Fruit fly (Drosophila melanogaster) whole organism, embryonic: ENCODE data around the gene Noa36.
A peak's percentile ranks its signal among the peaks of the same experiment; 100 is the strongest.

Experiments
- Abd-B ChIP-seq: fragments of 200-800 bp; sonication (Bioruptor generic); optimal IDR thresholded peaks from 2 replicates; lab custom pipeline; 2018; ENCODE audit warnings: missing biosample characterization, mild to moderate bottlenecking, missing genetic modification characterization, moderate library complexity
- Ada2b ChIP-seq: fragments of 200-800 bp; sonication (Bioruptor generic); IDR thresholded peaks from 2 replicates; pipeline ENCODE4 v1.3.6; 2022; ENCODE audit warnings: missing biosample characterization, missing genetic modification characterization
- Adf1 ChIP-seq: fragments of 200-800 bp; sonication (Bioruptor generic); IDR thresholded peaks from 2 replicates; pipeline ENCODE4 v1.3.6; 2022; ENCODE audit warnings: missing biosample characterization, missing genetic modification characterization
- Atf-2 ChIP-seq: fragments of 200-800 bp; sonication (Bioruptor generic); optimal IDR thresholded peaks from 2 replicates; lab custom pipeline; 2016; ENCODE audit warnings: missing biosample characterization, missing genetic modification characterization
- Atf3 ChIP-seq: fragments of 200-800 bp; sonication (Bioruptor generic); optimal IDR thresholded peaks from 3 replicates; lab custom pipeline; 2016; ENCODE audit warnings: missing biosample characterization, missing genetic modification characterization
- CG1024 ChIP-seq: fragments of 200-800 bp; sonication (Bioruptor generic); IDR thresholded peaks from 2 replicates; pipeline ENCODE4 v1.3.6; 2022; ENCODE audit warnings: missing biosample characterization, missing genetic modification characterization
- CG11247 ChIP-seq: fragments of 200-800 bp; sonication (Bioruptor generic); IDR thresholded peaks from 2 replicates; pipeline ENCODE4 v1.3.6; 2022; ENCODE audit warnings: missing biosample characterization, missing genetic modification characterization
- CG12236 ChIP-seq: fragments of 200-800 bp; sonication (Bioruptor generic); optimal IDR thresholded peaks from 2 replicates; lab custom pipeline; 2016; ENCODE audit warnings: missing biosample characterization, missing genetic modification characterization
- CG14050 ChIP-seq: fragments of 200-800 bp; sonication (Bioruptor generic); IDR thresholded peaks from 3 replicates; pipeline ENCODE4 v1.3.6; 2022; ENCODE audit warnings: missing biosample characterization, missing genetic modification characterization
- CG15479 ChIP-seq: fragments of 200-800 bp; sonication (Bioruptor generic); optimal IDR thresholded peaks from 3 replicates; lab custom pipeline; 2019; ENCODE audit warnings: missing biosample characterization, mild to moderate bottlenecking, missing genetic modification characterization, moderate library complexity
- CG1647 ChIP-seq: fragments of 200-800 bp; sonication (Bioruptor generic); optimal IDR thresholded peaks from 3 replicates; lab custom pipeline; 2016; ENCODE audit warnings: missing biosample characterization, missing genetic modification characterization
- CG17385 ChIP-seq: fragments of 200-800 bp; sonication (Bioruptor generic); optimal IDR thresholded peaks from 3 replicates; lab custom pipeline; 2018; ENCODE audit warnings: missing biosample characterization, mild to moderate bottlenecking, missing genetic modification characterization
- CG2875 ChIP-seq: fragments of 200-800 bp; sonication (Bioruptor generic); optimal IDR thresholded peaks from 2 replicates; lab custom pipeline; 2017; ENCODE audit warnings: missing biosample characterization, mild to moderate bottlenecking, missing genetic modification characterization, missing genetic modification reagents
- CG2889 ChIP-seq: fragments of 200-800 bp; sonication (Bioruptor generic); IDR thresholded peaks from 3 replicates; pipeline ENCODE4 v1.3.6; 2022; ENCODE audit warnings: missing biosample characterization, missing genetic modification characterization
- CG32772 ChIP-seq: fragments of 200-800 bp; sonication (Bioruptor generic); IDR thresholded peaks from 2 replicates; pipeline ENCODE4 v1.3.6; 2022; ENCODE audit warnings: missing biosample characterization, missing genetic modification characterization
- CG3838 ChIP-seq: fragments of 200-800 bp; sonication (Bioruptor generic); optimal IDR thresholded peaks from 3 replicates; lab custom pipeline; 2016; ENCODE audit warnings: missing biosample characterization, missing genetic modification characterization
- CG42726 ChIP-seq: fragments of 200-800 bp; sonication (Bioruptor generic); IDR thresholded peaks from 2 replicates; pipeline ENCODE4 v1.3.6; 2022; ENCODE audit warnings: missing biosample characterization, missing genetic modification characterization; ENCODE audit not compliant: partially characterized antibody
- CG4707 ChIP-seq: fragments of 200-800 bp; sonication (Bioruptor generic); optimal IDR thresholded peaks from 2 replicates; lab custom pipeline; 2018; ENCODE audit warnings: missing biosample characterization, mild to moderate bottlenecking, missing genetic modification characterization, moderate library complexity
- CG6791 ChIP-seq: fragments of 200-800 bp; sonication (Bioruptor generic); IDR thresholded peaks from 3 replicates; pipeline ENCODE4 v1.3.6; 2022; ENCODE audit warnings: missing biosample characterization, missing genetic modification characterization; ENCODE audit not compliant: partially characterized antibody
- CG7271 ChIP-seq: fragments of 200-800 bp; sonication (Bioruptor generic); optimal IDR thresholded peaks from 2 replicates; lab custom pipeline; 2018; ENCODE audit warnings: missing biosample characterization, mild to moderate bottlenecking, missing genetic modification characterization, moderate library complexity
- CG8290 ChIP-seq, 3 experiments: fragments of 200-800 bp; sonication (Bioruptor generic); optimal IDR thresholded peaks; 2 replicates each; lab custom pipeline; 2016 to 2019; ENCODE audit warnings: missing biosample characterization in 3 of 3, missing genetic modification characterization in 3 of 3, mild to moderate bottlenecking in 2 of 3, moderate library complexity in 1 of 3
- CG8765 ChIP-seq: fragments of 200-800 bp; sonication (Bioruptor generic); IDR thresholded peaks from 2 replicates; pipeline ENCODE4 v1.3.6; 2022; ENCODE audit warnings: missing biosample characterization, missing genetic modification characterization
- CG8944 ChIP-seq: fragments of 200-800 bp; sonication (Bioruptor generic); optimal IDR thresholded peaks from 3 replicates; lab custom pipeline; 2016; ENCODE audit warnings: missing biosample characterization, missing genetic modification characterization
- CG9876 ChIP-seq: fragments of 200-800 bp; sonication (Bioruptor generic); optimal IDR thresholded peaks from 2 replicates; lab custom pipeline; 2016; ENCODE audit warnings: missing biosample characterization, missing genetic modification characterization
- D ChIP-seq, 2 experiments: fragments of 200-800 bp in 1 of 2; fragments of >200 bp in 1 of 2; sonication (Bioruptor generic) in 1 of 2; optimal IDR thresholded peaks; 2 replicates in 1 of 2; 3 replicates in 1 of 2; lab custom pipeline; 2017; ENCODE audit warnings: mild to moderate bottlenecking in 1 of 2, missing biosample characterization in 1 of 2, missing genetic modification characterization in 1 of 2, missing genetic modification reagents in 1 of 2
- Dip2 ChIP-seq: fragments of 200-800 bp; sonication (Bioruptor generic); IDR thresholded peaks from 2 replicates; pipeline ENCODE4 v1.3.6; 2022; ENCODE audit warnings: missing biosample characterization, missing genetic modification characterization
- Dp ChIP-seq: fragments of 200-800 bp; sonication (Bioruptor generic); optimal IDR thresholded peaks from 2 replicates; lab custom pipeline; 2018; ENCODE audit warnings: missing biosample characterization, mild to moderate bottlenecking, missing genetic modification characterization, moderate library complexity
- Kr ChIP-seq: fragments of 200-800 bp; sonication (Bioruptor generic); optimal IDR thresholded peaks from 2 replicates; lab custom pipeline; 2017; ENCODE audit warnings: missing biosample characterization, mild to moderate bottlenecking, missing genetic modification characterization
- MTF-1 ChIP-seq: fragments of 200-800 bp; sonication (Bioruptor generic); optimal IDR thresholded peaks from 2 replicates; lab custom pipeline; 2018; ENCODE audit warnings: missing biosample characterization, mild to moderate bottlenecking, missing genetic modification characterization, borderline replicate concordance
- Meics ChIP-seq: fragments of 200-800 bp; sonication (Bioruptor generic); optimal IDR thresholded peaks from 2 replicates; lab custom pipeline; 2017; ENCODE audit warnings: missing biosample characterization, mild to moderate bottlenecking, missing genetic modification characterization
- NC2α ChIP-seq: fragments of 200-800 bp; sonication (Bioruptor generic); optimal IDR thresholded peaks from 2 replicates; lab custom pipeline; 2016; ENCODE audit warnings: missing biosample characterization, missing genetic modification characterization
- Nf-YB ChIP-seq: fragments of 200-800 bp; sonication (Bioruptor generic); optimal IDR thresholded peaks from 3 replicates; lab custom pipeline; 2019; ENCODE audit warnings: missing biosample characterization, mild to moderate bottlenecking, missing genetic modification characterization, moderate library complexity
- Oli ChIP-seq: fragments of 200-800 bp; sonication (Bioruptor generic); optimal IDR thresholded peaks from 2 replicates; lab custom pipeline; 2018; ENCODE audit warnings: missing biosample characterization, mild to moderate bottlenecking, missing genetic modification characterization, moderate library complexity
- Side ChIP-seq: fragments of 200-800 bp; sonication (Bioruptor generic); optimal IDR thresholded peaks from 2 replicates; lab custom pipeline; 2016; ENCODE audit warnings: missing biosample characterization, missing genetic modification characterization
- ase ChIP-seq: fragments of 200-800 bp; sonication (Bioruptor generic); IDR thresholded peaks from 3 replicates; pipeline ENCODE4 v1.3.6; 2022; ENCODE audit warnings: missing biosample characterization, missing genetic modification characterization
- cad ChIP-seq: fragments of >200 bp; optimal IDR thresholded peaks from 2 replicates; lab custom pipeline; 2017; ENCODE audit warnings: missing biosample characterization, missing genetic modification characterization
- corto ChIP-seq: fragments of 200-800 bp; sonication (Bioruptor generic); optimal IDR thresholded peaks from 2 replicates; lab custom pipeline; 2016; ENCODE audit warnings: missing biosample characterization, mild to moderate bottlenecking, missing genetic modification characterization, moderate library complexity
- crc ChIP-seq: fragments of 200-800 bp; sonication (Bioruptor generic); optimal IDR thresholded peaks from 2 replicates; lab custom pipeline; 2016; ENCODE audit warnings: missing biosample characterization, missing genetic modification characterization
- gem ChIP-seq: fragments of 200-800 bp; sonication (Bioruptor generic); optimal IDR thresholded peaks from 2 replicates; lab custom pipeline; 2019; ENCODE audit warnings: missing biosample characterization, mild to moderate bottlenecking, missing genetic modification characterization, moderate library complexity
- lbe ChIP-seq: fragments of 200-800 bp; sonication (Bioruptor generic); optimal IDR thresholded peaks from 2 replicates; lab custom pipeline; 2016; ENCODE audit warnings: missing biosample characterization, mild to moderate bottlenecking, missing genetic modification characterization
- lmd ChIP-seq: fragments of 200-800 bp; sonication (Bioruptor generic); IDR thresholded peaks from 2 replicates; pipeline ENCODE4 v1.3.6; 2022; ENCODE audit warnings: missing biosample characterization, missing genetic modification characterization
- nom ChIP-seq: fragments of 200-800 bp; sonication (Bioruptor generic); optimal IDR thresholded peaks from 2 replicates; lab custom pipeline; 2017; ENCODE audit warnings: missing biosample characterization, missing genetic modification characterization, mild to moderate bottlenecking, moderate library complexity, missing genetic modification reagents
- rib ChIP-seq: fragments of 200-800 bp; sonication (Bioruptor generic); IDR thresholded peaks from 2 replicates; pipeline ENCODE4 v1.3.6; 2022; ENCODE audit warnings: missing biosample characterization, missing genetic modification characterization
- ro ChIP-seq: fragments of 200-800 bp; sonication (Bioruptor generic); IDR thresholded peaks from 2 replicates; pipeline ENCODE4 v1.3.6; 2022; ENCODE audit warnings: missing biosample characterization, missing genetic modification characterization
- tio ChIP-seq: fragments of 200-800 bp; sonication (Bioruptor generic); optimal IDR thresholded peaks from 2 replicates; lab custom pipeline; 2017; ENCODE audit warnings: missing biosample characterization, missing genetic modification characterization, inconsistent platforms
- vfl ChIP-seq: fragments of 200-800 bp; sonication (Bioruptor generic); optimal IDR thresholded peaks from 2 replicates; lab custom pipeline; 2016; ENCODE audit warnings: missing biosample characterization, missing genetic modification characterization
- zen ChIP-seq: fragments of 200-800 bp; sonication (Bioruptor generic); optimal IDR thresholded peaks from 3 replicates; lab custom pipeline; 2018; ENCODE audit warnings: missing biosample characterization, mild to moderate bottlenecking, missing genetic modification characterization, moderate library complexity

Noa36 gene

DNA sequence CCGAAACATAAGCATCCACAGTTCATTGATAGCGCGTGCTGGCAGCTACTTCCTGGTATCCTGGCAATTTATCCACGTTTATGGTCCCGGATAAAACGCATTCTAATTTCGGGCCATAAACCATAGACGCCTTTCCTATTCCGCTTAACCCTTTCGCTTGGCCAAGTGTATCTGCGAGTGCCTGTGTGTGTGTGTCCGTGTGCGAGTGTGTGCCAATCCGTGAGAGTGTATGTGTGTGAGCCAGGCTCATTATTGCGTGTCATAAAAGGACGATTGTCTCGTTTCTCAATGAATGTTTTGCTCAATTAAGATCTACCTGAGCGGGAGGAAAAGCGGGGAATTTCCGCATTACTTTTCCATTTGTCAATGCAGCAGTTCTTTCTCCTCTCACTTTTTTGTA, 12.9 kb downstream of the Noa36 start:
- peak; percentile 97 for TF ChIP-seq cad (GFP tag; lab: Kevin White, UChicago)
- no peak for TF ChIP-seq corto
- TF ChIP-seq CG7271 (tag; lab: Kevin White, UChicago): peak; percentile 50
- TF ChIP-seq CG15479 (GFP tag; lab: Kevin White, UChicago): no peak
- peak; percentile 19 for TF ChIP-seq CG8290 (GFP tag; optimal IDR thresholded peaks at IDR 0.05; lab: Kevin White, UChicago)
- TF ChIP-seq CG8290 (tag; optimal IDR thresholded peaks at IDR 0.05; lab: Kevin White, UChicago): no peak
- TF ChIP-seq MTF-1 (GFP tag; lab: Kevin White, UChicago): no peak
- no peak for TF ChIP-seq CG32772
- no peak for TF ChIP-seq CG12236
- TF ChIP-seq CG6791 (GFP tag; lab: Robert Waterston, UW): no peak
- TF ChIP-seq Kr (GFP tag; lab: Kevin White, UChicago): peak; percentile 56
- TF ChIP-seq CG42726 (GFP tag; lab: Robert Waterston, UW): no peak
- no peak for TF ChIP-seq rib (GFP tag; lab: Robert Waterston, UW)
- TF ChIP-seq Oli (tag; lab: Kevin White, UChicago): no peak
- TF ChIP-seq zen (tag; lab: Kevin White, UChicago): peak; percentile 85
- no peak for TF ChIP-seq NC2α (GFP tag; lab: Kevin White, UChicago)
- peak; percentile 81 for TF ChIP-seq D (optimal IDR thresholded peaks at IDR 0.05; lab: Kevin White, UChicago)
- TF ChIP-seq D (GFP tag; optimal IDR thresholded peaks at IDR 0.05; lab: Kevin White, UChicago): no peak

- peak; percentile 9 for TF ChIP-seq Dp
- no peak for TF ChIP-seq cad (GFP tag; lab: Kevin White, UChicago)
- TF ChIP-seq Adf1: peak; percentile 98
- peak; percentile 86 for TF ChIP-seq crc (GFP tag; lab: Kevin White, UChicago)
- TF ChIP-seq CG2875 (GFP tag; lab: Kevin White, UChicago): peak; percentile 98
- TF ChIP-seq CG4707 (GFP tag; lab: Kevin White, UChicago): peak; percentile 79
- TF ChIP-seq nom (GFP tag; lab: Kevin White, UChicago): peak; percentile 76
- peak; percentile 80 for TF ChIP-seq Atf-2 (GFP tag; lab: Kevin White, UChicago)
- peak; percentile 88 for TF ChIP-seq CG3838
- peak; percentile 65 for TF ChIP-seq Atf3
- TF ChIP-seq gem (tag; lab: Kevin White, UChicago): peak; percentile 70
- peak; percentile 84 for TF ChIP-seq CG17385 (GFP tag; lab: Kevin White, UChicago)
- TF ChIP-seq CG11247: peak; percentile 54
- peak; percentile 76 for TF ChIP-seq tio
- peak; percentile 92 for TF ChIP-seq CG1647
- peak; percentile 90 for TF ChIP-seq lbe
- peak; percentile 71 for TF ChIP-seq CG14050 (GFP tag; lab: Robert Waterston, UW)
- TF ChIP-seq ase (GFP tag; lab: Robert Waterston, UW): no peak; the same call in 2 of the 3 replicates
- peak; percentile 81 for TF ChIP-seq CG8944 (GFP tag; lab: Kevin White, UChicago)
- peak; percentile 13; the same call in 1 of the 2 replicates for TF ChIP-seq lmd
- peak; percentile 100 for TF ChIP-seq Nf-YB (GFP tag; lab: Kevin White, UChicago)
- no peak for TF ChIP-seq ro (GFP tag; lab: Robert Waterston, UW)
- TF ChIP-seq CG2889: peak; percentile 43; the same call in 1 of the 3 replicates
- no peak for TF ChIP-seq Abd-B (GFP tag; lab: Kevin White, UChicago)
- peak; percentile 83 for TF ChIP-seq vfl (GFP tag; lab: Kevin White, UChicago)
- peak; percentile 64 for TF ChIP-seq CG9876
- peak; percentile 94 for TF ChIP-seq Meics (GFP tag; lab: Kevin White, UChicago)
- TF ChIP-seq CG8765 (GFP tag; lab: Robert Waterston, UW): 0 out of 2 replicates have a peak, but pooled peaks have one; percentile 24
- TF ChIP-seq Ada2b: no peak; the same call in 1 of the 2 replicates
- 0 out of 2 replicates have a peak, but pooled peaks have one; percentile 41 for TF ChIP-seq CG1024 (GFP tag; lab: Robert Waterston, UW)
- no peak for TF ChIP-seq Dip2 (GFP tag; lab: Robert Waterston, UW)
- peak; percentile 97 for TF ChIP-seq Side (GFP tag; lab: Kevin White, UChicago)
Measured at dm6 chr3R:28585076-28585821, 13.8 kb downstream of the Noa36 start, which contains the start of gene fkh. fkh (minus strand) TSS chr3R:28585264.
